Fruit fly (Drosophila melanogaster): ENCODE measurements around the gene LysP.

LysP gene

DNA sequence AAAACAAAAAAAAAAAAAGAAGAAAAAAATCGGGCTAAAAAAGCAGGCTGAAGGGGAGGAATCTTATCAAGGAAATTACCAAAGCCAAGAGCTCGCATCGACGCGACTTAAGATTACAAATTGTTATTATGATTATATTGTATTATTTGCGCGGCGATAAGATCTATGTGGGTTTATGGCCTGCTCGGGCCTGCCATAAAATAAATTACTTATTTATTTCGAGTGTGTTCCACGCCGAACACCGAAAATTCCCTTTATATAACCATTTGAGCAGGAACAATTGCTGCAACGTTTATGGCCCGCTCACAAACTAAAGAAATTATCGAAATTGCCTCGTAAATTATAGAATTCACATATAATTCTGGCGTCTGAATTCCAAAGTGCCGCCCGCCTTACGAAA is 48.9 kb downstream of the LysP start (continued):
- TF ChIP-seq CG2712 (tag; optimal IDR thresholded peaks at IDR 0.05) (peak; percentile 20), CG6765 (GFP tag; optimal IDR thresholded peaks at IDR 0.05) (peak; percentile 9), nau (GFP tag; optimal IDR thresholded peaks at IDR 0.05) (no peak), CG31441 (GFP tag; IDR thresholded peaks at IDR 0.05) (peak; percentile 39; the same call in 1 of the 2 replicates), E2f2 (GFP tag; IDR thresholded peaks at IDR 0.05) (no peak), CG8388 (GFP tag; optimal IDR thresholded peaks at IDR 0.05) (peak; percentile 10), bsh (GFP tag; optimal IDR thresholded peaks at IDR 0.05) (peak in 1 of 2 experiments; percentile 3), Hand (GFP tag; optimal IDR thresholded peaks at IDR 0.05) (peak; percentile 7), CkIIα-i1 (GFP tag; IDR thresholded peaks at IDR 0.05) (no peak), cad (GFP tag; optimal IDR thresholded peaks at IDR 0.05) (peak; percentile 66), CrebB (tag; optimal IDR thresholded peaks at IDR 0.05) (peak; percentile 5), sens (GFP tag) (peak; percentile 89), CG15073 (GFP tag; optimal IDR thresholded peaks at IDR 0.05) (no peak), CG17186 (GFP tag; optimal IDR thresholded peaks at IDR 0.05) (no peak)

DNA sequence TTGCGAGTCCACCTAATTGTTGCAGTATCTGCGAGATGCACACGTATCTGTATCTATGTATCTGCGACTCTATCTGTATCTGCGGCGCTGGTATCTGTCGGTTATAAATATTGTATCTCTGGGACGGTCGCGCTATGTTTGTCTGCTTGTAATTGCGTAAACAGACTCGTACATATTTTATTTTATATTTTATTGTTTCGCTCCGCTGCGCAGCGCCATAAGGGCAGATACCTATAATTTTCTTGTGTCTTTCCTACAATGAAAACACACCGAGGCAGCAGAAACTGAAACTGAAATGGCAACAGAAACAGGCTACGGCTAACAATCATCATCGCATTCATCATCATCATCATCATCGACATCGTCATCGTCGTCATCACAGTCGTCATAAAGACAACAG is 50.1 kb downstream of the LysP start:
- TF ChIP-seq amos (GFP tag; IDR thresholded peaks at IDR 0.05; ENCODE audit: partially characterized antibody) (no peak), Sox102F (GFP tag; optimal IDR thresholded peaks at IDR 0.05) (peak; percentile 6), tna (GFP tag; IDR thresholded peaks at IDR 0.05; ENCODE audit: partially characterized antibody) (no peak), CG17186 (GFP tag; optimal IDR thresholded peaks at IDR 0.05) (no peak), CG6813 (GFP tag; optimal IDR thresholded peaks at IDR 0.05) (peak; percentile 4), zen (tag; optimal IDR thresholded peaks at IDR 0.05) (peak; percentile 11), lbe (GFP tag; optimal IDR thresholded peaks at IDR 0.05) (no peak), twi (tag; optimal IDR thresholded peaks at IDR 0.05) (peak; percentile 27), grn (GFP tag; optimal IDR thresholded peaks at IDR 0.05) (peak; percentile 18), psq (GFP tag; optimal IDR thresholded peaks at IDR 0.05) (no peak), ATbp (GFP tag; optimal IDR thresholded peaks at IDR 0.05) (peak; percentile 21), gcm (GFP tag; optimal IDR thresholded peaks at IDR 0.05) (peak; percentile 4), sens (GFP tag) (peak; percentile 66), CG3407 (GFP tag; optimal IDR thresholded peaks at IDR 0.05) (peak; percentile 28), HmgZ (tag; optimal IDR thresholded peaks at IDR 0.05) (no peak), CG9609 (GFP tag; optimal IDR thresholded peaks at IDR 0.05) (no peak), CG17568 (GFP tag; optimal IDR thresholded peaks at IDR 0.05) (peak; percentile 17), CG15479 (GFP tag; optimal IDR thresholded peaks at IDR 0.05) (peak; percentile 13), CG10543 (GFP tag; optimal IDR thresholded peaks at IDR 0.05) (peak; percentile 14), Med (GFP tag) (peak; percentile 32), E2f1 (GFP tag; IDR thresholded peaks at IDR 0.05) (no peak), CG33557 (GFP tag; optimal IDR thresholded peaks at IDR 0.05) (peak; percentile 17), pros (GFP tag; optimal IDR thresholded peaks at IDR 0.05) (peak; percentile 17), NfI (GFP tag; optimal IDR thresholded peaks at IDR 0.05) (no peak), CG2678 (tag; optimal IDR thresholded peaks at IDR 0.05) (peak; percentile 20), Pdp1 (GFP tag; optimal IDR thresholded peaks at IDR 0.05) (peak in 1 of 2 experiments; percentile 36), CG32767 (GFP tag; IDR thresholded peaks at IDR 0.05) (no peak), CG11504 (tag; optimal IDR thresholded peaks at IDR 0.05) (peak; percentile 13), CG10462 (GFP tag; optimal IDR thresholded peaks at IDR 0.05) (no peak)
